Fruit fly (Drosophila melanogaster) whole organism, embryonic: ENCODE results near the gene Trax.
A peak's percentile ranks its signal among the peaks of the same experiment; 100 is the strongest.

Experiments
- ATbp ChIP-seq: fragments of 200-800 bp; sonication (Bioruptor generic); optimal IDR thresholded peaks from 2 replicates; lab custom pipeline; 2017; ENCODE audit warnings: missing biosample characterization, mild to moderate bottlenecking, missing genetic modification characterization, missing genetic modification reagents
- Blimp-1 ChIP-seq: fragments of 200-800 bp; sonication (Bioruptor generic); optimal IDR thresholded peaks from 3 replicates; lab custom pipeline; 2018; ENCODE audit warnings: missing biosample characterization, missing genetic modification characterization, mild to moderate bottlenecking, moderate library complexity, missing genetic modification reagents
- CG1024 ChIP-seq: fragments of 200-800 bp; sonication (Bioruptor generic); IDR thresholded peaks from 2 replicates; pipeline ENCODE4 v1.3.6; 2022; ENCODE audit warnings: missing biosample characterization, missing genetic modification characterization
- CG11504 ChIP-seq: fragments of 200-800 bp; sonication (Bioruptor generic); optimal IDR thresholded peaks from 3 replicates; lab custom pipeline; 2019; ENCODE audit warnings: missing biosample characterization, mild to moderate bottlenecking, missing genetic modification characterization, moderate library complexity
- CG13296 ChIP-seq: fragments of 200-800 bp; sonication (Bioruptor generic); optimal IDR thresholded peaks from 3 replicates; lab custom pipeline; 2018; ENCODE audit warnings: missing biosample characterization, mild to moderate bottlenecking, missing genetic modification characterization
- CG14014 ChIP-seq: fragments of 200-800 bp; sonication (Bioruptor generic); IDR thresholded peaks from 2 replicates; pipeline ENCODE4 v1.3.6; 2022; ENCODE audit warnings: missing biosample characterization, missing genetic modification characterization
- CG15011 ChIP-seq: fragments of 200-800 bp; sonication (Bioruptor generic); optimal IDR thresholded peaks from 3 replicates; lab custom pipeline; 2018; ENCODE audit warnings: missing biosample characterization, mild to moderate bottlenecking, missing genetic modification characterization
- CG15514 ChIP-seq: fragments of 200-800 bp; sonication (Bioruptor generic); optimal IDR thresholded peaks from 3 replicates; lab custom pipeline; 2017; ENCODE audit warnings: missing biosample characterization, missing genetic modification characterization, mild to moderate bottlenecking, moderate library complexity, missing genetic modification reagents
- CG1602 ChIP-seq: fragments of 200-800 bp; sonication (Bioruptor generic); optimal IDR thresholded peaks from 3 replicates; lab custom pipeline; 2016; ENCODE audit warnings: missing biosample characterization, missing genetic modification characterization
- CG17359 ChIP-seq: fragments of 200-800 bp; sonication (Bioruptor generic); optimal IDR thresholded peaks from 3 replicates; lab custom pipeline; 2018; ENCODE audit warnings: missing biosample characterization, mild to moderate bottlenecking, missing genetic modification characterization, moderate library complexity
- CG18011 ChIP-seq: fragments of 200-800 bp; sonication (Bioruptor generic); optimal IDR thresholded peaks from 2 replicates; lab custom pipeline; 2017; ENCODE audit warnings: missing biosample characterization, missing genetic modification characterization, mild to moderate bottlenecking, moderate library complexity, missing genotype
- CG18599 ChIP-seq: fragments of 200-800 bp; sonication (Bioruptor generic); optimal IDR thresholded peaks from 3 replicates; lab custom pipeline; 2017; ENCODE audit warnings: missing biosample characterization, missing genetic modification characterization, mild to moderate bottlenecking, moderate library complexity, missing genetic modification reagents
- CG2199 ChIP-seq: fragments of 200-800 bp; sonication (Bioruptor generic); IDR thresholded peaks from 3 replicates; pipeline ENCODE4 v1.3.6; 2022; ENCODE audit warnings: missing biosample characterization, missing genetic modification characterization
- CG2202 ChIP-seq: fragments of 200-800 bp; sonication (Bioruptor generic); optimal IDR thresholded peaks from 2 replicates; lab custom pipeline; 2018; ENCODE audit warnings: missing biosample characterization, mild to moderate bottlenecking, missing genetic modification characterization
- CG2678 ChIP-seq: fragments of 200-800 bp; sonication (Bioruptor generic); optimal IDR thresholded peaks from 3 replicates; lab custom pipeline; 2019; ENCODE audit warnings: missing biosample characterization, mild to moderate bottlenecking, missing genetic modification characterization, moderate library complexity
- CG3281 ChIP-seq: fragments of 200-800 bp; sonication (Bioruptor generic); optimal IDR thresholded peaks from 3 replicates; lab custom pipeline; 2017; ENCODE audit warnings: missing biosample characterization, mild to moderate bottlenecking, missing genetic modification characterization
- CG4328 ChIP-seq: fragments of 200-800 bp; sonication (Bioruptor generic); optimal IDR thresholded peaks from 3 replicates; lab custom pipeline; 2017; ENCODE audit warnings: missing biosample characterization, missing genetic modification reagents, missing genetic modification characterization
- CG5245 ChIP-seq: fragments of 200-800 bp; sonication (Bioruptor generic); optimal IDR thresholded peaks from 3 replicates; lab custom pipeline; 2016; ENCODE audit warnings: missing biosample characterization, missing genetic modification characterization
- CG6272 ChIP-seq: fragments of 200-800 bp; sonication (Bioruptor generic); IDR thresholded peaks from 2 replicates; pipeline ENCODE4 v1.3.6; 2022; ENCODE audit warnings: missing biosample characterization, missing genetic modification characterization
- CG6813 ChIP-seq: fragments of 200-800 bp; sonication (Bioruptor generic); optimal IDR thresholded peaks from 2 replicates; lab custom pipeline; 2017; ENCODE audit warnings: missing biosample characterization, missing genetic modification characterization, mild to moderate bottlenecking, moderate library complexity, missing genetic modification reagents
- CG6854 ChIP-seq: fragments of 200-800 bp; sonication (Bioruptor generic); optimal IDR thresholded peaks from 3 replicates; lab custom pipeline; 2017; ENCODE audit warnings: missing biosample characterization, mild to moderate bottlenecking, missing genetic modification characterization
- CG8765 ChIP-seq: fragments of 200-800 bp; sonication (Bioruptor generic); IDR thresholded peaks from 2 replicates; pipeline ENCODE4 v1.3.6; 2022; ENCODE audit warnings: missing biosample characterization, missing genetic modification characterization
- CG9727 ChIP-seq: fragments of 200-800 bp; sonication (Bioruptor generic); optimal IDR thresholded peaks from 3 replicates; lab custom pipeline; 2017; ENCODE audit warnings: missing biosample characterization, mild to moderate bottlenecking, missing genetic modification characterization
- Dek ChIP-seq: fragments of 200-800 bp; sonication (Bioruptor generic); optimal IDR thresholded peaks from 3 replicates; lab custom pipeline; 2019; ENCODE audit warnings: missing biosample characterization, mild to moderate bottlenecking, missing genetic modification characterization, moderate library complexity
- Ets65A ChIP-seq: fragments of 200-800 bp; sonication (Bioruptor generic); peaks from one replicate; lab custom pipeline; 2016; ENCODE audit warnings: missing biosample characterization, missing genetic modification characterization
- Fer1 ChIP-seq: fragments of 200-800 bp; sonication (Bioruptor generic); optimal IDR thresholded peaks from 2 replicates; lab custom pipeline; 2017; ENCODE audit warnings: missing biosample characterization, mild to moderate bottlenecking, missing genetic modification characterization
- Hmr ChIP-seq: fragments of 200-800 bp; sonication (Bioruptor generic); optimal IDR thresholded peaks from 3 replicates; lab custom pipeline; 2017; ENCODE audit warnings: mild to moderate bottlenecking, missing biosample characterization, missing genetic modification reagents, missing genetic modification characterization
- Hr51 ChIP-seq, 2 experiments: fragments of 200-800 bp; sonication (Bioruptor generic); optimal IDR thresholded peaks; 2 replicates in 1 of 2; 3 replicates in 1 of 2; lab custom pipeline; 2016 to 2018; ENCODE audit warnings: missing biosample characterization in 2 of 2, missing genetic modification characterization in 2 of 2, mild to moderate bottlenecking in 1 of 2, moderate library complexity in 1 of 2
- Hsf ChIP-seq: fragments of 200-800 bp; sonication (Bioruptor generic); optimal IDR thresholded peaks from 3 replicates; lab custom pipeline; 2016; ENCODE audit warnings: missing biosample characterization, missing genetic modification characterization
- MBD-R2 ChIP-seq: fragments of 200-800 bp; sonication (Bioruptor generic); IDR thresholded peaks from 2 replicates; pipeline ENCODE4 v1.3.6; 2022; ENCODE audit warnings: missing biosample characterization, missing genetic modification characterization
- MTF-1 ChIP-seq: fragments of 200-800 bp; sonication (Bioruptor generic); optimal IDR thresholded peaks from 2 replicates; lab custom pipeline; 2018; ENCODE audit warnings: missing biosample characterization, mild to moderate bottlenecking, missing genetic modification characterization, borderline replicate concordance
- Med ChIP-seq: fragments of 200-800 bp; sonication (Bioruptor generic); peaks from one replicate; lab custom pipeline; 2016; ENCODE audit warnings: missing biosample characterization, missing genetic modification characterization, mild to moderate bottlenecking, inconsistent platforms, moderate library complexity
- Meics ChIP-seq: fragments of 200-800 bp; sonication (Bioruptor generic); optimal IDR thresholded peaks from 2 replicates; lab custom pipeline; 2017; ENCODE audit warnings: missing biosample characterization, mild to moderate bottlenecking, missing genetic modification characterization
- Mes4 ChIP-seq: fragments of 200-800 bp; sonication (Bioruptor generic); optimal IDR thresholded peaks from 2 replicates; lab custom pipeline; 2016; ENCODE audit warnings: missing biosample characterization, missing genetic modification characterization
- Mrtf ChIP-seq: fragments of 200-800 bp; sonication (Bioruptor generic); IDR thresholded peaks from 3 replicates; pipeline ENCODE4 v1.3.6; 2022; ENCODE audit warnings: missing biosample characterization, missing genetic modification characterization
- bbx ChIP-seq: fragments of 200-800 bp; sonication (Bioruptor generic); IDR thresholded peaks from 2 replicates; pipeline ENCODE4 v1.3.6; 2022; ENCODE audit warnings: missing biosample characterization, missing genetic modification characterization; ENCODE audit not compliant: partially characterized antibody
- bigmax ChIP-seq: fragments of 200-800 bp; sonication (Bioruptor generic); optimal IDR thresholded peaks from 2 replicates; lab custom pipeline; 2018; ENCODE audit warnings: missing biosample characterization, mild to moderate bottlenecking, missing genetic modification characterization
- bowl ChIP-seq: fragments of 200-800 bp; sonication (Bioruptor generic); IDR thresholded peaks from 2 replicates; pipeline ENCODE4 v1.3.6; 2022; ENCODE audit warnings: missing biosample characterization, missing genetic modification characterization
- chinmo ChIP-seq: fragments of 200-800 bp; sonication (Bioruptor generic); IDR thresholded peaks from 4 replicates; pipeline ENCODE4 v1.3.6; 2022; ENCODE audit warnings: missing biosample characterization, missing genetic modification characterization; ENCODE audit not compliant: partially characterized antibody
- chm ChIP-seq: fragments of 200-800 bp; sonication (Bioruptor generic); IDR thresholded peaks from 2 replicates; pipeline ENCODE4 v1.3.6; 2022; ENCODE audit warnings: missing biosample characterization, missing genetic modification characterization
- exex ChIP-seq: fragments of 200-800 bp; sonication (Bioruptor generic); optimal IDR thresholded peaks from 4 replicates; lab custom pipeline; 2018; ENCODE audit warnings: missing biosample characterization, mild to moderate bottlenecking, missing genetic modification characterization, moderate library complexity
- hb ChIP-seq: fragments of 200-800 bp; sonication (Bioruptor generic); IDR thresholded peaks from 3 replicates; pipeline ENCODE4 v1.3.6; 2022; ENCODE audit warnings: missing biosample characterization, missing genetic modification characterization; ENCODE audit not compliant: partially characterized antibody
- ken ChIP-seq: fragments of 200-800 bp; sonication (Bioruptor generic); IDR thresholded peaks from 3 replicates; pipeline ENCODE4 v1.3.6; 2022; ENCODE audit warnings: missing biosample characterization, missing genetic modification characterization
- lab ChIP-seq: fragments of 200-800 bp; sonication (Bioruptor generic); optimal IDR thresholded peaks from 3 replicates; lab custom pipeline; 2017; ENCODE audit warnings: missing biosample characterization, missing genetic modification characterization, mild to moderate bottlenecking, moderate library complexity, missing genetic modification reagents
- org-1 ChIP-seq: fragments of 200-800 bp; sonication (Bioruptor generic); optimal IDR thresholded peaks from 2 replicates; lab custom pipeline; 2017; ENCODE audit warnings: missing biosample characterization, missing genetic modification characterization
- schlank ChIP-seq: fragments of 200-800 bp; sonication (Bioruptor generic); optimal IDR thresholded peaks from 2 replicates; lab custom pipeline; 2018; ENCODE audit warnings: missing biosample characterization, mild to moderate bottlenecking, missing genetic modification characterization
- sens ChIP-seq: fragments of 200-800 bp; sonication (Bioruptor generic); peaks from one replicate; lab custom pipeline; 2016; ENCODE audit warnings: missing biosample characterization, missing genetic modification characterization
- trh ChIP-seq: fragments of 200-800 bp; sonication (Bioruptor generic); optimal IDR thresholded peaks from 2 replicates; lab custom pipeline; 2016; ENCODE audit warnings: missing biosample characterization, missing genetic modification characterization
- yki ChIP-seq: fragments of >200 bp; optimal IDR thresholded peaks from 3 replicates; lab custom pipeline; 2018

Gene Trax

dm6 chr3R:15350993-15351426 lies 10.5 kb upstream of the Trax start, which contains the start of the genes Trs33 and Tmtc4 (continued):
- no peak for TF ChIP-seq Hr51 (GFP tag; optimal IDR thresholded peaks at IDR 0.05; lab: Kevin White, UChicago)
- TF ChIP-seq org-1 (GFP tag; lab: Kevin White, UChicago): no peak
- TF ChIP-seq Hmr (GFP tag; lab: Kevin White, UChicago): peak; percentile 30
- no peak for TF ChIP-seq CG5245 (GFP tag; lab: Kevin White, UChicago)
- TF ChIP-seq CG18011: no peak
- no peak for TF ChIP-seq schlank (tag; lab: Kevin White, UChicago)
- no peak for TF ChIP-seq Dek
- TF ChIP-seq CG4328 (GFP tag; lab: Kevin White, UChicago): peak; percentile 29
- peak; percentile 93 for TF ChIP-seq MBD-R2 (GFP tag; lab: Robert Waterston, UW)
- no peak for TF ChIP-seq CG11504 (tag; lab: Kevin White, UChicago)
- TF ChIP-seq Mrtf: no peak
- TF ChIP-seq MTF-1: no peak
- no peak for TF ChIP-seq chinmo (GFP tag; lab: Robert Waterston, UW)
- no peak for TF ChIP-seq CG1024 (GFP tag; lab: Robert Waterston, UW)

- TF ChIP-seq ATbp (peak; percentile 44), CG15011 (GFP tag; lab: Kevin White, UChicago) (peak; percentile 0), Meics (GFP tag; lab: Kevin White, UChicago) (peak; percentile 5), CG17359 (tag; lab: Kevin White, UChicago) (no peak), bigmax (GFP tag; lab: Kevin White, UChicago) (no peak), yki (no peak), CG6854 (GFP tag; lab: Kevin White, UChicago) (no peak), Mes4 (GFP tag; lab: Kevin White, UChicago) (no peak), CG6272 (GFP tag; lab: Robert Waterston, UW) (no peak), bbx (GFP tag; lab: Robert Waterston, UW) (no peak), Hmr (GFP tag; lab: Kevin White, UChicago) (peak; percentile 25), ken (no peak), Med (GFP tag; lab: Kevin White, UChicago) (peak; percentile 67), CG4328 (GFP tag; lab: Kevin White, UChicago) (no peak), trh (no peak), CG14014 (GFP tag; lab: Robert Waterston, UW) (no peak), CG2202 (tag; lab: Kevin White, UChicago) (no peak), CG2678 (peak; percentile 24), lab (GFP tag; lab: Kevin White, UChicago) (peak; percentile 48), Hsf (no peak), Ets65A (GFP tag; lab: Kevin White, UChicago) (no peak), bowl (GFP tag; lab: Robert Waterston, UW) (no peak), chm (GFP tag; lab: Robert Waterston, UW) (0 out of 2 replicates have a peak, but pooled peaks have one; percentile 21), CG9727 (peak; percentile 3), exex (tag; lab: Kevin White, UChicago) (no peak), CG2199 (GFP tag; lab: Robert Waterston, UW) (0 out of 3 replicates have a peak, but pooled peaks have one; percentile 35), CG3281 (GFP tag; lab: Kevin White, UChicago) (peak; percentile 24), CG18599 (GFP tag; lab: Kevin White, UChicago) (peak; percentile 20), Blimp-1 (peak; percentile 14), CG8765 (GFP tag; lab: Robert Waterston, UW) (no peak), CG15514 (GFP tag; lab: Kevin White, UChicago) (peak; percentile 4), CG1602 (no peak), CG5245 (GFP tag; lab: Kevin White, UChicago) (no peak), sens (GFP tag; lab: Kevin White, UChicago) (peak; percentile 61), Fer1 (peak; percentile 34), CG13296 (peak; percentile 38), hb (no peak), CG6813 (GFP tag; lab: Kevin White, UChicago) (peak; percentile 44)
These were observed 7.5 kb upstream of the Trax start for dm6 chr3R:15354019-15354418.
